Fruit fly (Drosophila melanogaster) whole organism, embryonic: ENCODE measurements around the gene Fbxl4.

Experiments used
- ATbp ChIP-seq: fragments of 200-800 bp; sonication (Bioruptor generic); optimal IDR thresholded peaks from 2 replicates; lab custom pipeline; 2017; ENCODE audit warnings: missing biosample characterization, mild to moderate bottlenecking, missing genetic modification characterization, missing genetic modification reagents
- Awh ChIP-seq: fragments of 200-800 bp; sonication (Bioruptor generic); IDR thresholded peaks from 2 replicates; pipeline ENCODE4, ENCODE4 v1.3.6; 2022; ENCODE audit warnings: missing biosample characterization, missing genetic modification characterization
- CG12391 ChIP-seq: fragments of 200-800 bp; sonication (Bioruptor generic); optimal IDR thresholded peaks from 3 replicates; lab custom pipeline; 2018; ENCODE audit warnings: missing biosample characterization, mild to moderate bottlenecking, missing genetic modification characterization, moderate library complexity
- CG15601 ChIP-seq: fragments of 200-800 bp; sonication (Bioruptor generic); optimal IDR thresholded peaks from 3 replicates; lab custom pipeline; 2019; ENCODE audit warnings: missing biosample characterization, mild to moderate bottlenecking, missing genetic modification characterization, moderate library complexity
- CG15696 ChIP-seq: fragments of 200-800 bp; sonication (Bioruptor generic); optimal IDR thresholded peaks from 2 replicates; lab custom pipeline; 2019; ENCODE audit warnings: missing biosample characterization, mild to moderate bottlenecking, missing genetic modification characterization, moderate library complexity
- CG1647 ChIP-seq: fragments of 200-800 bp; sonication (Bioruptor generic); optimal IDR thresholded peaks from 3 replicates; lab custom pipeline; 2016; ENCODE audit warnings: missing biosample characterization, missing genetic modification characterization
- CG16813 ChIP-seq: fragments of 200-800 bp; sonication (Bioruptor generic); IDR thresholded peaks from 3 replicates; pipeline ENCODE4 v1.3.6; 2022; ENCODE audit warnings: missing biosample characterization, missing genetic modification characterization; ENCODE audit not compliant: partially characterized antibody
- CG17186 ChIP-seq: fragments of 200-800 bp; sonication (Bioruptor generic); optimal IDR thresholded peaks from 3 replicates; lab custom pipeline; 2017; ENCODE audit warnings: missing biosample characterization, missing genetic modification reagents, missing genetic modification characterization
- CG2129 ChIP-seq: fragments of 200-800 bp; sonication (Bioruptor generic); IDR thresholded peaks from 2 replicates; pipeline ENCODE4 v1.3.6; 2022; ENCODE audit warnings: missing biosample characterization, missing genetic modification characterization; ENCODE audit not compliant: partially characterized antibody
- CG30431 ChIP-seq: fragments of 200-800 bp; sonication (Bioruptor generic); optimal IDR thresholded peaks from 2 replicates; lab custom pipeline; 2017; ENCODE audit warnings: missing biosample characterization, missing genetic modification characterization
- CG31388 ChIP-seq: fragments of 200-800 bp; sonication (Bioruptor generic); optimal IDR thresholded peaks from 2 replicates; lab custom pipeline; 2016; ENCODE audit warnings: missing biosample characterization, missing genetic modification characterization
- CG32767 ChIP-seq: fragments of 200-800 bp; sonication (Bioruptor generic); IDR thresholded peaks from 2 replicates; pipeline ENCODE4 v1.3.6; 2022; ENCODE audit warnings: missing biosample characterization, missing genetic modification characterization
- CG32772 ChIP-seq: fragments of 200-800 bp; sonication (Bioruptor generic); IDR thresholded peaks from 2 replicates; pipeline ENCODE4 v1.3.6; 2022; ENCODE audit warnings: missing biosample characterization, missing genetic modification characterization
- CG3281 ChIP-seq: fragments of 200-800 bp; sonication (Bioruptor generic); optimal IDR thresholded peaks from 3 replicates; lab custom pipeline; 2017; ENCODE audit warnings: missing biosample characterization, mild to moderate bottlenecking, missing genetic modification characterization
- CG5180 ChIP-seq: fragments of 200-800 bp; sonication (Bioruptor generic); optimal IDR thresholded peaks from 3 replicates; lab custom pipeline; 2017; ENCODE audit warnings: missing biosample characterization, missing genetic modification characterization, mild to moderate bottlenecking, moderate library complexity, missing genetic modification reagents
- CG8944 ChIP-seq: fragments of 200-800 bp; sonication (Bioruptor generic); optimal IDR thresholded peaks from 3 replicates; lab custom pipeline; 2016; ENCODE audit warnings: missing biosample characterization, missing genetic modification characterization
- CG9932 ChIP-seq: fragments of 200-800 bp; sonication (Bioruptor generic); IDR thresholded peaks from 2 replicates; pipeline ENCODE4 v1.3.6; 2022; ENCODE audit warnings: missing biosample characterization, missing genetic modification characterization
- Dref ChIP-seq: fragments of 200-800 bp; sonication (Bioruptor generic); IDR thresholded peaks from 2 replicates; pipeline ENCODE4 v1.3.6; 2022; ENCODE audit warnings: missing biosample characterization, missing genetic modification characterization
- Ets97D ChIP-seq: fragments of 200-800 bp; sonication (Bioruptor generic); optimal IDR thresholded peaks from 3 replicates; lab custom pipeline; 2016; ENCODE audit warnings: missing biosample characterization, missing genetic modification characterization
- HHEX ChIP-seq: fragments of 200-800 bp; sonication (Bioruptor generic); optimal IDR thresholded peaks from 3 replicates; lab custom pipeline; 2017; ENCODE audit warnings: missing biosample characterization, mild to moderate bottlenecking, missing genetic modification characterization, missing genetic modification reagents
- HLH4C ChIP-seq: fragments of 200-800 bp; sonication (Bioruptor generic); IDR thresholded peaks from 3 replicates; pipeline ENCODE4 v1.3.6; 2022; ENCODE audit warnings: missing biosample characterization, missing genetic modification characterization; ENCODE audit not compliant: partially characterized antibody
- HLHmδ ChIP-seq: fragments of 200-800 bp; sonication (Bioruptor generic); optimal IDR thresholded peaks from 2 replicates; lab custom pipeline; 2018; ENCODE audit warnings: missing biosample characterization, mild to moderate bottlenecking, missing genetic modification characterization, moderate library complexity
- NC2α ChIP-seq: fragments of 200-800 bp; sonication (Bioruptor generic); optimal IDR thresholded peaks from 2 replicates; lab custom pipeline; 2016; ENCODE audit warnings: missing biosample characterization, missing genetic modification characterization
- NK7.1 ChIP-seq: fragments of 200-800 bp; sonication (Bioruptor generic); optimal IDR thresholded peaks from 3 replicates; lab custom pipeline; 2016; ENCODE audit warnings: missing biosample characterization, missing genetic modification characterization
- Poxn ChIP-seq: fragments of 200-800 bp; sonication (Bioruptor generic); IDR thresholded peaks from 2 replicates; pipeline ENCODE4 v1.3.6; 2022; ENCODE audit warnings: missing biosample characterization, missing genetic modification characterization
- Xrp1 ChIP-seq: fragments of 200-800 bp; sonication (Bioruptor generic); IDR thresholded peaks from 2 replicates; pipeline ENCODE4 v1.3.6; 2022; ENCODE audit warnings: missing biosample characterization, missing genetic modification characterization
- al ChIP-seq: fragments of 200-800 bp; sonication (Bioruptor generic); IDR thresholded peaks from 2 replicates; pipeline ENCODE4 v1.3.6; 2022; ENCODE audit warnings: missing biosample characterization, missing genetic modification characterization
- bbx ChIP-seq: fragments of 200-800 bp; sonication (Bioruptor generic); IDR thresholded peaks from 2 replicates; pipeline ENCODE4 v1.3.6; 2022; ENCODE audit warnings: missing biosample characterization, missing genetic modification characterization; ENCODE audit not compliant: partially characterized antibody
- btn ChIP-seq: fragments of 200-800 bp; sonication (Bioruptor generic); optimal IDR thresholded peaks from 2 replicates; lab custom pipeline; 2016; ENCODE audit warnings: missing biosample characterization, missing genetic modification characterization
- corto ChIP-seq: fragments of 200-800 bp; sonication (Bioruptor generic); optimal IDR thresholded peaks from 2 replicates; lab custom pipeline; 2016; ENCODE audit warnings: missing biosample characterization, mild to moderate bottlenecking, missing genetic modification characterization, moderate library complexity
- croc ChIP-seq: fragments of 200-800 bp; sonication (Bioruptor generic); conservative IDR thresholded peaks from 3 replicates; pipeline ENCODE4 v1.3.6; 2022; ENCODE audit warnings: missing biosample characterization, missing genetic modification characterization
- crol ChIP-seq: fragments of 200-800 bp; sonication (Bioruptor generic); IDR thresholded peaks from 2 replicates; pipeline ENCODE4 v1.3.6; 2022; ENCODE audit warnings: missing biosample characterization, missing genetic modification characterization
- fd102C ChIP-seq: fragments of 200-800 bp; sonication (Bioruptor generic); optimal IDR thresholded peaks from 2 replicates; lab custom pipeline; 2018; ENCODE audit warnings: missing biosample characterization, mild to moderate bottlenecking, missing genetic modification characterization, moderate library complexity
- h ChIP-seq: fragments of >200 bp; optimal IDR thresholded peaks from 2 replicates; lab custom pipeline; 2017
- hbn ChIP-seq: fragments of 200-800 bp; sonication (Bioruptor generic); IDR thresholded peaks from 2 replicates; pipeline ENCODE4 v1.3.6; 2022; ENCODE audit warnings: missing biosample characterization, missing genetic modification characterization; ENCODE audit not compliant: partially characterized antibody
- hth ChIP-seq: fragments of >200 bp; optimal IDR thresholded peaks from 2 replicates; lab custom pipeline; 2017; ENCODE audit warnings: inconsistent platforms
- insv ChIP-seq, 2 experiments: fragments of 200-800 bp; sonication (Bioruptor generic); optimal IDR thresholded peaks; 3 replicates each; lab custom pipeline; 2016 to 2018; ENCODE audit warnings: missing biosample characterization in 2 of 2, missing genetic modification characterization in 2 of 2
- lola ChIP-seq, 3 experiments: fragments of >200 bp in 2 of 3; fragments of 200-800 bp in 1 of 3; sonication (Bioruptor generic) in 1 of 3; optimal IDR thresholded peaks; 2 replicates each; lab custom pipeline; 2017 to 2019; ENCODE audit warnings: missing biosample characterization in 3 of 3, missing genetic modification characterization in 3 of 3, mild to moderate bottlenecking in 1 of 3, moderate library complexity in 1 of 3
- otp ChIP-seq: fragments of 200-800 bp; sonication (Bioruptor generic); IDR thresholded peaks from 3 replicates; pipeline ENCODE4, ENCODE4 v1.3.6; 2022; ENCODE audit warnings: missing biosample characterization, missing genetic modification characterization
- p53 ChIP-seq: fragments of 200-800 bp; sonication (Bioruptor generic); optimal IDR thresholded peaks from 2 replicates; lab custom pipeline; 2016; ENCODE audit warnings: missing biosample characterization, missing genetic modification characterization
- prd ChIP-seq, 3 experiments: fragments of >200 bp in 2 of 3; fragments of 200-800 bp in 1 of 3; sonication (Bioruptor generic) in 1 of 3; optimal IDR thresholded peaks in 2 of 3; IDR thresholded peaks in 1 of 3; 2 replicates in 2 of 3; 3 replicates in 1 of 3; pipeline versions ENCODE4 v1.3.6 to Lab custom; 2017 to 2022; ENCODE audit warnings: missing biosample characterization in 1 of 3, missing genetic modification characterization in 1 of 3
- pzg ChIP-seq: fragments of 200-800 bp; sonication (Bioruptor generic); optimal IDR thresholded peaks from 3 replicates; lab custom pipeline; 2018; ENCODE audit warnings: missing biosample characterization, mild to moderate bottlenecking, missing genetic modification characterization, moderate library complexity
- seq ChIP-seq: fragments of 200-800 bp; sonication (Bioruptor generic); IDR thresholded peaks from 2 replicates; pipeline ENCODE4 v1.3.6; 2022; ENCODE audit warnings: missing biosample characterization, missing genetic modification characterization
- so ChIP-seq: fragments of 200-800 bp; sonication (Bioruptor generic); IDR thresholded peaks from 3 replicates; pipeline ENCODE4 v1.3.6; 2022; ENCODE audit warnings: missing biosample characterization, missing genetic modification characterization
- trh ChIP-seq: fragments of 200-800 bp; sonication (Bioruptor generic); optimal IDR thresholded peaks from 2 replicates; lab custom pipeline; 2016; ENCODE audit warnings: missing biosample characterization, missing genetic modification characterization
- vnd ChIP-seq: fragments of 200-800 bp; sonication (Bioruptor generic); IDR thresholded peaks from 3 replicates; pipeline ENCODE4 v1.3.6; 2022; ENCODE audit warnings: missing biosample characterization, missing genetic modification characterization; ENCODE audit not compliant: partially characterized antibody
- wdn ChIP-seq: fragments of 200-800 bp; sonication (Bioruptor generic); IDR thresholded peaks from 2 replicates; pipeline ENCODE4 v1.3.6; 2022; ENCODE audit warnings: missing biosample characterization, missing genetic modification characterization
- zen2 ChIP-seq: fragments of 200-800 bp; sonication (Bioruptor generic); IDR thresholded peaks from 3 replicates; pipeline ENCODE4 v1.3.6; 2022; ENCODE audit warnings: missing biosample characterization, missing genetic modification characterization; ENCODE audit not compliant: partially characterized antibody

The Fbxl4 gene

dm6 chrX:14242941-14243736 is 5.4 kb upstream of the Fbxl4 start, which contains the start of gene CG32599 (continued):
- TF ChIP-seq zen2 (GFP tag; lab: Robert Waterston, UW) (no peak; the same call in 2 of the 3 replicates), CG17186 (GFP tag; lab: Kevin White, UChicago) (no peak), hth (lab: Kevin White, UChicago) (no peak), NC2α (GFP tag; lab: Kevin White, UChicago) (no peak), NK7.1 (GFP tag; lab: Kevin White, UChicago) (no peak), HLH4C (peak; percentile 81), Xrp1 (peak; percentile 62), Poxn (GFP tag; lab: Robert Waterston, UW) (no peak), CG3281 (GFP tag; lab: Kevin White, UChicago) (no peak), CG5180 (no peak), CG15601 (tag; lab: Kevin White, UChicago) (no peak), Ets97D (GFP tag; lab: Kevin White, UChicago) (no peak), lola (GFP tag; optimal IDR thresholded peaks at IDR 0.05; lab: Kevin White, UChicago) (peak in 1 of 3 experiments; percentile 16), crol (GFP tag; lab: Robert Waterston, UW) (no peak), CG32767 (GFP tag; lab: Robert Waterston, UW) (peak; percentile 25; the same call in 1 of the 2 replicates), pzg (GFP tag; lab: Kevin White, UChicago) (peak; percentile 23), Awh (GFP tag; lab: Robert Waterston, UW) (peak; percentile 39; the same call in 1 of the 2 replicates), trh (GFP tag; lab: Kevin White, UChicago) (no peak), hbn (GFP tag; lab: Robert Waterston, UW) (peak; percentile 47; the same call in 1 of the 2 replicates), insv (GFP tag; optimal IDR thresholded peaks at IDR 0.05; lab: Kevin White, UChicago) (peak in 1 of 2 experiments; percentile 87), CG2129 (GFP tag; lab: Robert Waterston, UW) (no peak; the same call in 1 of the 2 replicates), vnd (GFP tag; lab: Robert Waterston, UW) (peak; percentile 58; the same call in 2 of the 3 replicates), Dref (peak; percentile 69), CG9932 (no peak), CG16813 (peak; percentile 62), croc (GFP tag; lab: Robert Waterston, UW) (no peak), CG31388 (GFP tag; lab: Kevin White, UChicago) (no peak), CG32772 (GFP tag; lab: Robert Waterston, UW) (peak; percentile 11; the same call in 1 of the 2 replicates), CG30431 (no peak), bbx (peak; percentile 59), ATbp (GFP tag; lab: Kevin White, UChicago) (no peak), btn (GFP tag; lab: Kevin White, UChicago) (no peak), prd (optimal IDR thresholded peaks at IDR 0.05; lab: Kevin White, UChicago) (no peak), prd (GFP tag; IDR thresholded peaks at IDR 0.05; lab: Robert Waterston, UW) (peak; percentile 67; the same call in 2 of the 3 replicates), h (no peak), CG8944 (GFP tag; lab: Kevin White, UChicago) (no peak), CG1647 (GFP tag; lab: Kevin White, UChicago) (no peak), al (GFP tag; lab: Robert Waterston, UW) (peak; percentile 31; the same call in 1 of the 2 replicates), HHEX (GFP tag; lab: Kevin White, UChicago) (no peak), so (no peak), corto (no peak), CG12391 (tag; lab: Kevin White, UChicago) (peak; percentile 62), wdn (GFP tag; lab: Robert Waterston, UW) (no peak), CG15696 (peak; percentile 21), p53 (GFP tag; lab: Kevin White, UChicago) (no peak), seq (GFP tag; lab: Robert Waterston, UW) (no peak), fd102C (GFP tag; lab: Kevin White, UChicago) (no peak), otp (no peak), HLHmδ (GFP tag; lab: Kevin White, UChicago) (no peak)
